Fruit fly (Drosophila melanogaster): Measurements from ENCODE around the gene nkd.

dm6 chr3L:19014090-19014489, 31.2 kb downstream of the nkd start:
- TF ChIP-seq Dll (optimal IDR thresholded peaks at IDR 0.05): no peak
- TF ChIP-seq psq (optimal IDR thresholded peaks at IDR 0.05): no peak
- no peak for TF ChIP-seq pan (optimal IDR thresholded peaks at IDR 0.05)
- TF ChIP-seq usp (GFP tag; optimal IDR thresholded peaks at IDR 0.05): no peak
- TF ChIP-seq EcR (GFP tag; optimal IDR thresholded peaks at IDR 0.05): no peak
